Worm (Caenorhabditis elegans) whole organism, L4/young adult: ENCODE measurements around the gene npr-25.

Experiments
- W03F9.2 ChIP-seq: fragments of 150-350 bp; optimal IDR thresholded peaks from 2 replicates; lab custom pipeline; 2014; ENCODE audit warnings: missing biosample characterization, missing genetic modification characterization
- dao-5 ChIP-seq: sonication (generic microtip); optimal IDR thresholded peaks from 2 replicates; lab custom pipeline; 2016; ENCODE audit warnings: missing genotype, missing genetic modification characterization, moderate library complexity, missing compliant biosample characterization
- him-1 ChIP-seq: sonication (generic microtip); optimal IDR thresholded peaks from 2 replicates; lab custom pipeline; 2016; ENCODE audit warnings: missing genotype, missing genetic modification reagents, missing genetic modification characterization, missing compliant biosample characterization

- TF ChIP-seq him-1 (tag; lab: Kevin White, UChicago) (no peak), W03F9.2 (no peak), dao-5 (tag; lab: Kevin White, UChicago) (no peak)
Observed at ce11 chrV:11372284-11372878, 19.6 kb upstream of the npr-25 start.
